Worm (Caenorhabditis elegans): ENCODE measurements around the gene K10H10.6.

ce11 chrII:14528233-14528802 lies 25.2 kb downstream of the K10H10.6 start, which contains the start of the genes F57C2.5 and spat-1:
- TF ChIP-seq elt-2 (tag; optimal IDR thresholded peaks at IDR 0.05) (peak; percentile 90), dve-1 (tag; optimal IDR thresholded peaks at IDR 0.05) (no peak), sox-4 (tag; optimal IDR thresholded peaks at IDR 0.05) (no peak), syd-9 (tag; optimal IDR thresholded peaks at IDR 0.05) (peak; percentile 58), tbx-2 (tag; optimal IDR thresholded peaks at IDR 0.05) (peak; percentile 95), nhr-11 (tag; optimal IDR thresholded peaks at IDR 0.05) (no peak), ama-1 (optimal IDR thresholded peaks at IDR 0.05) (no peak), rnt-1 (tag; optimal IDR thresholded peaks at IDR 0.05) (peak; percentile 92), fkh-10 (GFP tag; optimal IDR thresholded peaks at IDR 0.05) (no peak), K09A11.1 (tag; optimal IDR thresholded peaks at IDR 0.05; ENCODE audit: insufficient read depth) (no peak), fkh-6 (tag; optimal IDR thresholded peaks at IDR 0.05) (peak; percentile 73)

Measured in whole organism, late embryonic.